Fruit fly (Drosophila melanogaster) whole organism, embryonic: ENCODE measurements around the gene CG9360.

Experiments
- Abd-B ChIP-seq: fragments of 200-800 bp; sonication (Bioruptor generic); optimal IDR thresholded peaks from 2 replicates; lab custom pipeline; 2018; ENCODE audit warnings: missing biosample characterization, mild to moderate bottlenecking, missing genetic modification characterization, moderate library complexity
- B-H1 ChIP-seq: fragments of 200-800 bp; sonication (Bioruptor generic); IDR thresholded peaks from 3 replicates; pipeline ENCODE4 v1.3.6; 2022; ENCODE audit warnings: missing biosample characterization, missing genetic modification characterization
- Bteb2 ChIP-seq: fragments of 200-800 bp; sonication (Bioruptor generic); optimal IDR thresholded peaks from 2 replicates; lab custom pipeline; 2016; ENCODE audit warnings: missing biosample characterization, missing genetic modification characterization
- CG10431 ChIP-seq: fragments of 200-800 bp; sonication (Bioruptor generic); optimal IDR thresholded peaks from 3 replicates; lab custom pipeline; 2018; ENCODE audit warnings: missing biosample characterization, mild to moderate bottlenecking, missing genetic modification characterization
- CG11723 ChIP-seq: fragments of 200-800 bp; sonication (Bioruptor generic); optimal IDR thresholded peaks from 2 replicates; lab custom pipeline; 2017; ENCODE audit warnings: missing biosample characterization, mild to moderate bottlenecking, missing genetic modification characterization
- CG12236 ChIP-seq: fragments of 200-800 bp; sonication (Bioruptor generic); optimal IDR thresholded peaks from 2 replicates; lab custom pipeline; 2016; ENCODE audit warnings: missing biosample characterization, missing genetic modification characterization
- CG15601 ChIP-seq: fragments of 200-800 bp; sonication (Bioruptor generic); optimal IDR thresholded peaks from 3 replicates; lab custom pipeline; 2019; ENCODE audit warnings: missing biosample characterization, mild to moderate bottlenecking, missing genetic modification characterization, moderate library complexity
- CG17328 ChIP-seq: fragments of 200-800 bp; sonication (Bioruptor generic); IDR thresholded peaks from 2 replicates; pipeline ENCODE4 v1.3.6; 2022; ENCODE audit warnings: missing biosample characterization, missing genetic modification characterization
- CG17612 ChIP-seq: fragments of 200-800 bp; sonication (Bioruptor generic); IDR thresholded peaks from 2 replicates; pipeline ENCODE4 v1.3.6; 2022; ENCODE audit warnings: missing biosample characterization, missing genetic modification characterization
- CG1832 ChIP-seq: fragments of 200-800 bp; sonication (Bioruptor generic); optimal IDR thresholded peaks from 2 replicates; lab custom pipeline; 2017; ENCODE audit warnings: missing biosample characterization, mild to moderate bottlenecking, missing genetic modification characterization, inconsistent platforms
- CG18764 ChIP-seq: fragments of 200-800 bp; sonication (Bioruptor generic); optimal IDR thresholded peaks from 3 replicates; lab custom pipeline; 2016; ENCODE audit warnings: missing biosample characterization, missing genetic modification characterization
- CG30431 ChIP-seq: fragments of 200-800 bp; sonication (Bioruptor generic); optimal IDR thresholded peaks from 2 replicates; lab custom pipeline; 2017; ENCODE audit warnings: missing biosample characterization, missing genetic modification characterization
- CG3065 ChIP-seq: fragments of 200-800 bp; sonication (Bioruptor generic); optimal IDR thresholded peaks from 2 replicates; lab custom pipeline; 2016; ENCODE audit warnings: missing biosample characterization, missing genetic modification characterization
- CG31224 ChIP-seq: fragments of 200-800 bp; sonication (Bioruptor generic); IDR thresholded peaks from 2 replicates; pipeline ENCODE4 v1.3.6; 2022; ENCODE audit warnings: missing biosample characterization, missing genetic modification characterization
- CG3163 ChIP-seq: fragments of 200-800 bp; sonication (Bioruptor generic); optimal IDR thresholded peaks from 3 replicates; lab custom pipeline; 2016; ENCODE audit warnings: missing biosample characterization, missing genetic modification characterization
- CG32532 ChIP-seq: fragments of 200-800 bp; sonication (Bioruptor generic); IDR thresholded peaks from 2 replicates; pipeline ENCODE4 v1.3.6; 2022; ENCODE audit warnings: missing biosample characterization, missing genetic modification characterization
- CG4282 ChIP-seq: fragments of 200-800 bp; sonication (Bioruptor generic); optimal IDR thresholded peaks from 2 replicates; lab custom pipeline; 2016; ENCODE audit warnings: missing biosample characterization, missing genetic modification characterization
- CG5953 ChIP-seq: fragments of 200-800 bp; sonication (Bioruptor generic); IDR thresholded peaks from 2 replicates; pipeline ENCODE4 v1.3.6; 2022; ENCODE audit warnings: missing biosample characterization, missing genetic modification characterization
- CG8478 ChIP-seq: fragments of >200 bp; optimal IDR thresholded peaks from 2 replicates; lab custom pipeline; 2018
- Camta ChIP-seq: fragments of 200-800 bp; sonication (Bioruptor generic); optimal IDR thresholded peaks from 2 replicates; lab custom pipeline; 2016; ENCODE audit warnings: missing biosample characterization, missing genetic modification characterization
- Dp ChIP-seq: fragments of 200-800 bp; sonication (Bioruptor generic); optimal IDR thresholded peaks from 2 replicates; lab custom pipeline; 2018; ENCODE audit warnings: missing biosample characterization, mild to moderate bottlenecking, missing genetic modification characterization, moderate library complexity
- Elba2 ChIP-seq: fragments of 200-800 bp; sonication (Bioruptor generic); optimal IDR thresholded peaks from 3 replicates; lab custom pipeline; 2016; ENCODE audit warnings: missing biosample characterization, missing genetic modification characterization
- H15 ChIP-seq: fragments of 200-800 bp; sonication (Bioruptor generic); IDR thresholded peaks from 3 replicates; pipeline ENCODE4 v1.3.6; 2022; ENCODE audit warnings: missing biosample characterization, missing genetic modification characterization
- HLH3B ChIP-seq: fragments of 200-800 bp; sonication (Bioruptor generic); IDR thresholded peaks from 2 replicates; pipeline ENCODE4 v1.3.6; 2022; ENCODE audit warnings: missing biosample characterization, missing genetic modification characterization
- Lpt ChIP-seq: fragments of >200 bp; optimal IDR thresholded peaks from 2 replicates; lab custom pipeline; 2018; ENCODE audit warnings: missing biosample characterization, missing genetic modification characterization
- Mrtf ChIP-seq: fragments of 200-800 bp; sonication (Bioruptor generic); IDR thresholded peaks from 3 replicates; pipeline ENCODE4 v1.3.6; 2022; ENCODE audit warnings: missing biosample characterization, missing genetic modification characterization
- NC2α ChIP-seq: fragments of 200-800 bp; sonication (Bioruptor generic); optimal IDR thresholded peaks from 2 replicates; lab custom pipeline; 2016; ENCODE audit warnings: missing biosample characterization, missing genetic modification characterization
- Poxn ChIP-seq: fragments of 200-800 bp; sonication (Bioruptor generic); IDR thresholded peaks from 2 replicates; pipeline ENCODE4 v1.3.6; 2022; ENCODE audit warnings: missing biosample characterization, missing genetic modification characterization
- Ravus ChIP-seq: fragments of 200-800 bp; sonication (Bioruptor generic); IDR thresholded peaks from 2 replicates; pipeline ENCODE4 v1.3.6; 2022; ENCODE audit warnings: missing biosample characterization, missing genetic modification characterization
- Sox102F ChIP-seq: fragments of 200-800 bp; sonication (Bioruptor generic); optimal IDR thresholded peaks from 2 replicates; lab custom pipeline; 2018; ENCODE audit warnings: missing biosample characterization, mild to moderate bottlenecking, missing genetic modification characterization, moderate library complexity
- Vsx1 ChIP-seq: fragments of 200-800 bp; sonication (Bioruptor generic); optimal IDR thresholded peaks from 2 replicates; lab custom pipeline; 2017; ENCODE audit warnings: missing biosample characterization, mild to moderate bottlenecking, missing genetic modification characterization, missing genetic modification reagents
- YL-1 ChIP-seq: fragments of 200-800 bp; sonication (Bioruptor generic); optimal IDR thresholded peaks from 3 replicates; lab custom pipeline; 2017; ENCODE audit warnings: missing biosample characterization, mild to moderate bottlenecking, missing genetic modification characterization
- ap ChIP-seq: fragments of 200-800 bp; sonication (Bioruptor generic); IDR thresholded peaks from 2 replicates; pipeline ENCODE4 v1.3.6; 2022; ENCODE audit warnings: missing biosample characterization, missing genetic modification characterization
- ara ChIP-seq: fragments of 200-800 bp; sonication (Bioruptor generic); IDR thresholded peaks from 2 replicates; pipeline ENCODE4 v1.3.6; 2022; ENCODE audit warnings: missing biosample characterization, missing genetic modification characterization
- bbx ChIP-seq: fragments of 200-800 bp; sonication (Bioruptor generic); IDR thresholded peaks from 2 replicates; pipeline ENCODE4 v1.3.6; 2022; ENCODE audit warnings: missing biosample characterization, missing genetic modification characterization; ENCODE audit not compliant: partially characterized antibody
- bsh ChIP-seq, 2 experiments: fragments of 200-800 bp; sonication (Bioruptor generic); optimal IDR thresholded peaks; 2 replicates each; lab custom pipeline; 2017 to 2018; ENCODE audit warnings: mild to moderate bottlenecking in 2 of 2, missing biosample characterization in 2 of 2, missing genetic modification characterization in 2 of 2, moderate library complexity in 1 of 2
- crc ChIP-seq: fragments of 200-800 bp; sonication (Bioruptor generic); optimal IDR thresholded peaks from 2 replicates; lab custom pipeline; 2016; ENCODE audit warnings: missing biosample characterization, missing genetic modification characterization
- danr ChIP-seq: fragments of 200-800 bp; sonication (Bioruptor generic); IDR thresholded peaks from 2 replicates; pipeline ENCODE4 v1.3.6; 2022; ENCODE audit warnings: missing biosample characterization, missing genetic modification characterization
- gcm ChIP-seq: fragments of 200-800 bp; sonication (Bioruptor generic); optimal IDR thresholded peaks from 2 replicates; lab custom pipeline; 2019; ENCODE audit warnings: missing biosample characterization, mild to moderate bottlenecking, missing genetic modification characterization, moderate library complexity
- gro ChIP-seq: fragments of 200-800 bp; sonication (Bioruptor generic); optimal IDR thresholded peaks from 2 replicates; lab custom pipeline; 2016; ENCODE audit warnings: missing biosample characterization, missing genetic modification characterization
- kni ChIP-seq: fragments of 200-800 bp; sonication (Bioruptor generic); optimal IDR thresholded peaks from 3 replicates; lab custom pipeline; 2017; ENCODE audit warnings: mild to moderate bottlenecking, missing biosample characterization, missing genetic modification reagents, missing genetic modification characterization
- lola ChIP-seq, 3 experiments: fragments of >200 bp in 2 of 3; fragments of 200-800 bp in 1 of 3; sonication (Bioruptor generic) in 1 of 3; optimal IDR thresholded peaks; 2 replicates each; lab custom pipeline; 2017 to 2019; ENCODE audit warnings: missing biosample characterization in 3 of 3, missing genetic modification characterization in 3 of 3, mild to moderate bottlenecking in 1 of 3, moderate library complexity in 1 of 3
- luna ChIP-seq: fragments of 200-800 bp; sonication (Bioruptor generic); optimal IDR thresholded peaks from 2 replicates; lab custom pipeline; 2016; ENCODE audit warnings: missing biosample characterization, missing genetic modification characterization
- nau ChIP-seq: fragments of 200-800 bp; sonication (Bioruptor generic); optimal IDR thresholded peaks from 3 replicates; lab custom pipeline; 2017; ENCODE audit warnings: missing biosample characterization, mild to moderate bottlenecking, missing genetic modification characterization, missing genetic modification reagents
- pb ChIP-seq: fragments of 200-800 bp; sonication (Bioruptor generic); optimal IDR thresholded peaks from 3 replicates; lab custom pipeline; 2016; ENCODE audit warnings: missing biosample characterization, missing genetic modification characterization
- pzg ChIP-seq: fragments of 200-800 bp; sonication (Bioruptor generic); optimal IDR thresholded peaks from 3 replicates; lab custom pipeline; 2018; ENCODE audit warnings: missing biosample characterization, mild to moderate bottlenecking, missing genetic modification characterization, moderate library complexity
- ranshi ChIP-seq: fragments of 200-800 bp; sonication (Bioruptor generic); IDR thresholded peaks from 2 replicates; pipeline ENCODE4 v1.3.6; 2022; ENCODE audit warnings: missing biosample characterization, missing genetic modification characterization
- ro ChIP-seq: fragments of 200-800 bp; sonication (Bioruptor generic); IDR thresholded peaks from 2 replicates; pipeline ENCODE4 v1.3.6; 2022; ENCODE audit warnings: missing biosample characterization, missing genetic modification characterization
- sens-2 ChIP-seq: fragments of 200-800 bp; sonication (Bioruptor generic); IDR thresholded peaks from 2 replicates; pipeline ENCODE4 v1.3.6; 2022; ENCODE audit warnings: missing biosample characterization, missing genetic modification characterization
- so ChIP-seq: fragments of 200-800 bp; sonication (Bioruptor generic); IDR thresholded peaks from 3 replicates; pipeline ENCODE4 v1.3.6; 2022; ENCODE audit warnings: missing biosample characterization, missing genetic modification characterization
- trh ChIP-seq: fragments of 200-800 bp; sonication (Bioruptor generic); optimal IDR thresholded peaks from 2 replicates; lab custom pipeline; 2016; ENCODE audit warnings: missing biosample characterization, missing genetic modification characterization
- vvl ChIP-seq: fragments of 200-800 bp; sonication (Bioruptor generic); IDR thresholded peaks from 2 replicates; pipeline ENCODE4 v1.3.6; 2022; ENCODE audit warnings: missing biosample characterization, missing genetic modification characterization

Gene CG9360

dm6 chrX:11715263-11715659 lies 49.1 kb downstream of the CG9360 start, which contains the start of gene Amun (continued):
- TF ChIP-seq lola (GFP tag; optimal IDR thresholded peaks at IDR 0.05; lab: Kevin White, UChicago) (peak in 1 of 3 experiments; percentile 13), bsh (GFP tag; optimal IDR thresholded peaks at IDR 0.05; lab: Kevin White, UChicago) (peak in 1 of 2 experiments; percentile 2), NC2α (GFP tag; lab: Kevin White, UChicago) (no peak), CG31224 (peak; percentile 31; the same call in 1 of the 2 replicates), Lpt (no peak), Mrtf (GFP tag; lab: Robert Waterston, UW) (peak; percentile 58; the same call in 2 of the 3 replicates), gro (peak; percentile 2), vvl (GFP tag; lab: Robert Waterston, UW) (peak; percentile 14; the same call in 1 of the 2 replicates), ro (GFP tag; lab: Robert Waterston, UW) (no peak), gcm (no peak), pb (GFP tag; lab: Kevin White, UChicago) (no peak), Poxn (0 out of 2 replicates have a peak, but pooled peaks have one; percentile 17), CG30431 (no peak), H15 (0 out of 3 replicates have a peak, but pooled peaks have one; percentile 36), pzg (GFP tag; lab: Kevin White, UChicago) (no peak), ranshi (GFP tag; lab: Robert Waterston, UW) (peak; percentile 21; the same call in 1 of the 2 replicates), CG15601 (tag; lab: Kevin White, UChicago) (no peak), ap (GFP tag; lab: Robert Waterston, UW) (no peak), Sox102F (GFP tag; lab: Kevin White, UChicago) (peak; percentile 7), HLH3B (GFP tag; lab: Robert Waterston, UW) (peak; percentile 48; the same call in 1 of the 2 replicates), danr (0 out of 2 replicates have a peak, but pooled peaks have one; percentile 22), CG11723 (GFP tag; lab: Kevin White, UChicago) (no peak), sens-2 (GFP tag; lab: Robert Waterston, UW) (no peak), CG12236 (GFP tag; lab: Kevin White, UChicago) (no peak), Camta (GFP tag; lab: Kevin White, UChicago) (no peak), CG5953 (GFP tag; lab: Robert Waterston, UW) (no peak), crc (GFP tag; lab: Kevin White, UChicago) (no peak), Abd-B (GFP tag; lab: Kevin White, UChicago) (no peak), CG3163 (no peak), B-H1 (peak; percentile 14; the same call in 1 of the 3 replicates), CG8478 (lab: Kevin White, UChicago) (no peak), CG17612 (no peak; the same call in 1 of the 2 replicates), CG17328 (GFP tag; lab: Robert Waterston, UW) (no peak), so (GFP tag; lab: Robert Waterston, UW) (no peak), luna (GFP tag; lab: Kevin White, UChicago) (no peak), Elba2 (GFP tag; lab: Kevin White, UChicago) (no peak), kni (GFP tag; lab: Kevin White, UChicago) (no peak), bbx (GFP tag; lab: Robert Waterston, UW) (no peak), trh (GFP tag; lab: Kevin White, UChicago) (no peak), nau (GFP tag; lab: Kevin White, UChicago) (no peak), YL-1 (GFP tag; lab: Kevin White, UChicago) (no peak), Bteb2 (GFP tag; lab: Kevin White, UChicago) (no peak), Ravus (GFP tag; lab: Robert Waterston, UW) (no peak), Dp (GFP tag; lab: Kevin White, UChicago) (no peak), CG3065 (GFP tag; lab: Kevin White, UChicago) (no peak), CG4282 (GFP tag; lab: Kevin White, UChicago) (no peak), CG32532 (GFP tag; lab: Robert Waterston, UW) (peak; percentile 71), CG10431 (GFP tag; lab: Kevin White, UChicago) (no peak), Vsx1 (no peak), CG1832 (GFP tag; lab: Kevin White, UChicago) (no peak), ara (0 out of 2 replicates have a peak, but pooled peaks have one; percentile 12), CG18764 (GFP tag; lab: Kevin White, UChicago) (no peak)
